Fruit fly (Drosophila melanogaster) whole organism, embryonic: ENCODE results near the gene Elba1.

ENCODE experiments used
- Abd-B ChIP-seq: fragments of 200-800 bp; sonication (Bioruptor generic); optimal IDR thresholded peaks from 2 replicates; lab custom pipeline; 2018; ENCODE audit warnings: missing biosample characterization, mild to moderate bottlenecking, missing genetic modification characterization, moderate library complexity
- Awh ChIP-seq: fragments of 200-800 bp; sonication (Bioruptor generic); IDR thresholded peaks from 2 replicates; pipeline ENCODE4, ENCODE4 v1.3.6; 2022; ENCODE audit warnings: missing biosample characterization, missing genetic modification characterization
- Bgb ChIP-seq: fragments of 200-800 bp; sonication (Bioruptor generic); IDR thresholded peaks from 2 replicates; pipeline ENCODE4 v1.3.6; 2022; ENCODE audit warnings: missing biosample characterization, missing genetic modification characterization; ENCODE audit not compliant: partially characterized antibody
- CG10321 ChIP-seq: fragments of 200-800 bp; sonication (Bioruptor generic); IDR thresholded peaks from 2 replicates; pipeline ENCODE4 v1.3.6; 2022; ENCODE audit warnings: missing biosample characterization, missing genetic modification characterization
- CG10543 ChIP-seq: fragments of 200-800 bp; sonication (Bioruptor generic); optimal IDR thresholded peaks from 3 replicates; lab custom pipeline; 2017; ENCODE audit warnings: missing biosample characterization, mild to moderate bottlenecking, missing genetic modification characterization, moderate library complexity
- CG14860 ChIP-seq: fragments of 200-800 bp; sonication (Bioruptor generic); IDR thresholded peaks from 3 replicates; pipeline ENCODE4 v1.3.6; 2022; ENCODE audit warnings: missing biosample characterization, missing genetic modification characterization; ENCODE audit not compliant: partially characterized antibody
- CG15073 ChIP-seq: fragments of 200-800 bp; sonication (Bioruptor generic); optimal IDR thresholded peaks from 2 replicates; lab custom pipeline; 2016; ENCODE audit warnings: missing biosample characterization, missing genetic modification characterization
- CG1529 ChIP-seq: fragments of 200-800 bp; sonication (Bioruptor generic); optimal IDR thresholded peaks from 3 replicates; lab custom pipeline; 2018; ENCODE audit warnings: missing biosample characterization, missing genetic modification characterization
- CG18476 ChIP-seq: fragments of 200-800 bp; sonication (Bioruptor generic); optimal IDR thresholded peaks from 2 replicates; lab custom pipeline; 2016; ENCODE audit warnings: missing biosample characterization, mild to moderate bottlenecking, missing genetic modification characterization
- CG2120 ChIP-seq: fragments of 200-800 bp; sonication (Bioruptor generic); optimal IDR thresholded peaks from 3 replicates; lab custom pipeline; 2016; ENCODE audit warnings: missing biosample characterization, missing genetic modification characterization
- CG34224 ChIP-seq: fragments of 200-800 bp; sonication (Bioruptor generic); IDR thresholded peaks from 3 replicates; pipeline ENCODE4 v1.3.6; 2022; ENCODE audit warnings: missing biosample characterization, missing genetic modification characterization; ENCODE audit not compliant: partially characterized antibody
- CG5180 ChIP-seq: fragments of 200-800 bp; sonication (Bioruptor generic); optimal IDR thresholded peaks from 3 replicates; lab custom pipeline; 2017; ENCODE audit warnings: missing biosample characterization, missing genetic modification characterization, mild to moderate bottlenecking, moderate library complexity, missing genetic modification reagents
- CG6272 ChIP-seq: fragments of 200-800 bp; sonication (Bioruptor generic); IDR thresholded peaks from 2 replicates; pipeline ENCODE4 v1.3.6; 2022; ENCODE audit warnings: missing biosample characterization, missing genetic modification characterization
- CG6791 ChIP-seq: fragments of 200-800 bp; sonication (Bioruptor generic); IDR thresholded peaks from 3 replicates; pipeline ENCODE4 v1.3.6; 2022; ENCODE audit warnings: missing biosample characterization, missing genetic modification characterization; ENCODE audit not compliant: partially characterized antibody
- CHES-1-like ChIP-seq: fragments of 200-800 bp; sonication (Bioruptor generic); optimal IDR thresholded peaks from 2 replicates; lab custom pipeline; 2016; ENCODE audit warnings: missing biosample characterization, missing genetic modification characterization
- CTCF ChIP-seq: fragments of 200-800 bp; sonication (Bioruptor generic); optimal IDR thresholded peaks from 2 replicates; lab custom pipeline; 2017; ENCODE audit warnings: missing biosample characterization, mild to moderate bottlenecking, missing genetic modification characterization, moderate library complexity
- Dp ChIP-seq: fragments of 200-800 bp; sonication (Bioruptor generic); optimal IDR thresholded peaks from 2 replicates; lab custom pipeline; 2018; ENCODE audit warnings: missing biosample characterization, mild to moderate bottlenecking, missing genetic modification characterization, moderate library complexity
- Drgx ChIP-seq: fragments of 200-800 bp; sonication (Bioruptor generic); IDR thresholded peaks from 2 replicates; pipeline ENCODE4 v1.3.6; 2022; ENCODE audit warnings: missing biosample characterization, missing genetic modification characterization
- Ets65A ChIP-seq: fragments of 200-800 bp; sonication (Bioruptor generic); peaks from one replicate; lab custom pipeline; 2016; ENCODE audit warnings: missing biosample characterization, missing genetic modification characterization
- Fer2 ChIP-seq: fragments of 200-800 bp; sonication (Bioruptor generic); optimal IDR thresholded peaks from 2 replicates; lab custom pipeline; 2018; ENCODE audit warnings: missing biosample characterization, mild to moderate bottlenecking, missing genetic modification characterization, moderate library complexity
- Gug ChIP-seq: fragments of 200-800 bp; sonication (Bioruptor generic); IDR thresholded peaks from 4 replicates; pipeline ENCODE4 v1.3.6; 2022; ENCODE audit warnings: missing biosample characterization, missing genetic modification characterization
- HLH54F ChIP-seq: fragments of 200-800 bp; sonication (Bioruptor generic); optimal IDR thresholded peaks from 3 replicates; lab custom pipeline; 2016; ENCODE audit warnings: missing biosample characterization, missing genetic modification characterization
- Oaz ChIP-seq: fragments of 200-800 bp; sonication (Bioruptor generic); IDR thresholded peaks from 2 replicates; pipeline ENCODE4 v1.3.6; 2022; ENCODE audit warnings: missing biosample characterization, missing genetic modification characterization
- PHDP ChIP-seq: fragments of 200-800 bp; sonication (Bioruptor generic); optimal IDR thresholded peaks from 3 replicates; lab custom pipeline; 2018; ENCODE audit warnings: missing biosample characterization, mild to moderate bottlenecking, missing genetic modification characterization, moderate library complexity
- Six4 ChIP-seq: fragments of 200-800 bp; sonication (Bioruptor generic); optimal IDR thresholded peaks from 2 replicates; lab custom pipeline; 2016; ENCODE audit warnings: missing biosample characterization, missing genetic modification characterization
- Sry-δ ChIP-seq: fragments of 200-800 bp; sonication (Bioruptor generic); optimal IDR thresholded peaks from 2 replicates; lab custom pipeline; 2016; ENCODE audit warnings: missing biosample characterization, missing genetic modification characterization
- Ssrp ChIP-seq: fragments of 200-800 bp; sonication (Bioruptor generic); optimal IDR thresholded peaks from 2 replicates; lab custom pipeline; 2018; ENCODE audit warnings: missing biosample characterization, mild to moderate bottlenecking, missing genetic modification characterization, moderate library complexity
- bigmax ChIP-seq: fragments of 200-800 bp; sonication (Bioruptor generic); optimal IDR thresholded peaks from 2 replicates; lab custom pipeline; 2018; ENCODE audit warnings: missing biosample characterization, mild to moderate bottlenecking, missing genetic modification characterization
- br ChIP-seq: fragments of >200 bp; optimal IDR thresholded peaks from 2 replicates; lab custom pipeline; 2017
- cad ChIP-seq: fragments of >200 bp; optimal IDR thresholded peaks from 2 replicates; lab custom pipeline; 2017; ENCODE audit warnings: missing biosample characterization, missing genetic modification characterization
- cg ChIP-seq: fragments of 200-800 bp; sonication (Bioruptor generic); optimal IDR thresholded peaks from 3 replicates; lab custom pipeline; 2019; ENCODE audit warnings: missing biosample characterization, mild to moderate bottlenecking, missing genetic modification characterization, moderate library complexity
- chinmo ChIP-seq: fragments of 200-800 bp; sonication (Bioruptor generic); IDR thresholded peaks from 4 replicates; pipeline ENCODE4 v1.3.6; 2022; ENCODE audit warnings: missing biosample characterization, missing genetic modification characterization; ENCODE audit not compliant: partially characterized antibody
- dan ChIP-seq: fragments of 200-800 bp; sonication (Bioruptor generic); IDR thresholded peaks from 2 replicates; pipeline ENCODE4 v1.3.6; 2022; ENCODE audit warnings: missing biosample characterization, missing genetic modification characterization
- gce ChIP-seq: fragments of 200-800 bp; sonication (Bioruptor generic); IDR thresholded peaks from 3 replicates; pipeline ENCODE4 v1.3.6; 2022; ENCODE audit warnings: missing biosample characterization, missing genetic modification characterization
- gcm ChIP-seq: fragments of 200-800 bp; sonication (Bioruptor generic); optimal IDR thresholded peaks from 2 replicates; lab custom pipeline; 2019; ENCODE audit warnings: missing biosample characterization, mild to moderate bottlenecking, missing genetic modification characterization, moderate library complexity
- gcm2 ChIP-seq: fragments of 200-800 bp; sonication (Bioruptor generic); optimal IDR thresholded peaks from 2 replicates; lab custom pipeline; 2016; ENCODE audit warnings: missing biosample characterization, missing genetic modification characterization
- hkb ChIP-seq, 2 experiments: fragments of 200-800 bp in 1 of 2; fragments of >200 bp in 1 of 2; sonication (Bioruptor generic) in 1 of 2; IDR thresholded peaks in 1 of 2; optimal IDR thresholded peaks in 1 of 2; 2 replicates each; pipeline versions ENCODE4 v1.3.6 to Lab custom; 2017 to 2022; ENCODE audit warnings: missing biosample characterization in 1 of 2, missing genetic modification characterization in 1 of 2
- kah ChIP-seq: fragments of 200-800 bp; sonication (Bioruptor generic); optimal IDR thresholded peaks from 2 replicates; lab custom pipeline; 2018; ENCODE audit warnings: missing biosample characterization, mild to moderate bottlenecking, missing genetic modification characterization
- knrl ChIP-seq: fragments of 200-800 bp; sonication (Bioruptor generic); IDR thresholded peaks from 3 replicates; pipeline ENCODE4 v1.3.6; 2022; ENCODE audit warnings: missing biosample characterization, missing genetic modification characterization; ENCODE audit not compliant: partially characterized antibody
- nerfin-2 ChIP-seq: fragments of 200-800 bp; sonication (Bioruptor generic); IDR thresholded peaks from 2 replicates; pipeline ENCODE4 v1.3.6; 2022; ENCODE audit warnings: missing biosample characterization, missing genetic modification characterization; ENCODE audit not compliant: partially characterized antibody
- pfk ChIP-seq: fragments of 200-800 bp; sonication (Bioruptor generic); optimal IDR thresholded peaks from 2 replicates; lab custom pipeline; 2018; ENCODE audit warnings: missing biosample characterization, mild to moderate bottlenecking, missing genetic modification characterization, moderate library complexity
- pros ChIP-seq: fragments of 200-800 bp; sonication (Bioruptor generic); optimal IDR thresholded peaks from 3 replicates; lab custom pipeline; 2019; ENCODE audit warnings: missing biosample characterization, mild to moderate bottlenecking, missing genetic modification characterization, moderate library complexity
- run ChIP-seq: fragments of 200-800 bp; sonication (Bioruptor generic); optimal IDR thresholded peaks from 3 replicates; lab custom pipeline; 2018; ENCODE audit warnings: missing biosample characterization, mild to moderate bottlenecking, missing genetic modification characterization
- salm ChIP-seq: fragments of 200-800 bp; sonication (Bioruptor generic); optimal IDR thresholded peaks from 2 replicates; lab custom pipeline; 2018; ENCODE audit warnings: missing biosample characterization, mild to moderate bottlenecking, missing genetic modification characterization
- scrt ChIP-seq: fragments of 200-800 bp; sonication (Bioruptor generic); optimal IDR thresholded peaks from 2 replicates; lab custom pipeline; 2018; ENCODE audit warnings: missing biosample characterization, mild to moderate bottlenecking, missing genetic modification characterization, moderate library complexity
- slou ChIP-seq: fragments of 200-800 bp; sonication (Bioruptor generic); optimal IDR thresholded peaks from 3 replicates; lab custom pipeline; 2016; ENCODE audit warnings: missing biosample characterization, missing genetic modification characterization
- tup ChIP-seq: fragments of 200-800 bp; sonication (Bioruptor generic); optimal IDR thresholded peaks from 2 replicates; lab custom pipeline; 2016; ENCODE audit warnings: missing biosample characterization, mild to moderate bottlenecking, missing genetic modification characterization, moderate library complexity
- zen ChIP-seq: fragments of 200-800 bp; sonication (Bioruptor generic); optimal IDR thresholded peaks from 3 replicates; lab custom pipeline; 2018; ENCODE audit warnings: missing biosample characterization, mild to moderate bottlenecking, missing genetic modification characterization, moderate library complexity
- zf30C ChIP-seq: fragments of 200-800 bp; sonication (Bioruptor generic); optimal IDR thresholded peaks from 3 replicates; lab custom pipeline; 2018; ENCODE audit warnings: missing biosample characterization, mild to moderate bottlenecking, missing genetic modification characterization

The Elba1 gene

dm6 chr2L:4684361-4684760 lies at the start of gene Elba1:
Elba1 (minus strand) TSS chr2L:4684461.
- TF ChIP-seq br (no peak), CG34224 (GFP tag; lab: Robert Waterston, UW) (no peak), cad (GFP tag; lab: Kevin White, UChicago) (peak; percentile 60), CG15073 (GFP tag; lab: Kevin White, UChicago) (no peak), CG18476 (GFP tag; lab: Kevin White, UChicago) (no peak), chinmo (GFP tag; lab: Robert Waterston, UW) (no peak)

- TF ChIP-seq zf30C (GFP tag; lab: Kevin White, UChicago) (no peak), hkb (optimal IDR thresholded peaks at IDR 0.05; lab: Kevin White, UChicago) (no peak), hkb (GFP tag; IDR thresholded peaks at IDR 0.05; lab: Robert Waterston, UW) (no peak), bigmax (GFP tag; lab: Kevin White, UChicago) (no peak), Six4 (GFP tag; lab: Kevin White, UChicago) (no peak), kah (no peak), PHDP (no peak), scrt (GFP tag; lab: Kevin White, UChicago) (no peak), CG6272 (GFP tag; lab: Robert Waterston, UW) (peak; percentile 12; the same call in 1 of the 2 replicates), pros (no peak), slou (GFP tag; lab: Kevin White, UChicago) (peak; percentile 8), gcm2 (GFP tag; lab: Kevin White, UChicago) (no peak), CG14860 (GFP tag; lab: Robert Waterston, UW) (0 out of 3 replicates have a peak, but pooled peaks have one; percentile 12), Sry-δ (GFP tag; lab: Kevin White, UChicago) (no peak), CG10321 (GFP tag; lab: Robert Waterston, UW) (no peak), pfk (GFP tag; lab: Kevin White, UChicago) (no peak), CG2120 (GFP tag; lab: Kevin White, UChicago) (no peak), tup (no peak), Awh (GFP tag; lab: Robert Waterston, UW) (no peak), Ets65A (GFP tag; lab: Kevin White, UChicago) (peak; percentile 64), CHES-1-like (GFP tag; lab: Kevin White, UChicago) (no peak), Oaz (GFP tag; lab: Robert Waterston, UW) (no peak), nerfin-2 (no peak), CG10543 (no peak), CG5180 (GFP tag; lab: Kevin White, UChicago) (no peak), Gug (no peak), CG1529 (no peak), Drgx (GFP tag; lab: Robert Waterston, UW) (no peak), run (tag; lab: Kevin White, UChicago) (no peak), knrl (GFP tag; lab: Robert Waterston, UW) (peak; percentile 34; the same call in 2 of the 3 replicates), HLH54F (no peak), gce (no peak), cg (GFP tag; lab: Kevin White, UChicago) (no peak), dan (GFP tag; lab: Robert Waterston, UW) (no peak), cad (GFP tag; lab: Kevin White, UChicago) (no peak), zen (tag; lab: Kevin White, UChicago) (no peak), CTCF (GFP tag; lab: Kevin White, UChicago) (peak; percentile 84), Dp (GFP tag; lab: Kevin White, UChicago) (peak; percentile 33), Abd-B (no peak), salm (tag; lab: Kevin White, UChicago) (no peak), Ssrp (tag; lab: Kevin White, UChicago) (no peak), Fer2 (tag; lab: Kevin White, UChicago) (no peak), Bgb (GFP tag; lab: Robert Waterston, UW) (no peak), gcm (GFP tag; lab: Kevin White, UChicago) (no peak), CG6791 (GFP tag; lab: Robert Waterston, UW) (0 out of 3 replicates have a peak, but pooled peaks have one; percentile 36)
Observed at dm6 chr2L:4726021-4726420, 41.8 kb upstream of the Elba1 start.
